Worm (Caenorhabditis elegans): ENCODE measurements around the gene ZK643.5.

ZK643.5 gene

DNA sequence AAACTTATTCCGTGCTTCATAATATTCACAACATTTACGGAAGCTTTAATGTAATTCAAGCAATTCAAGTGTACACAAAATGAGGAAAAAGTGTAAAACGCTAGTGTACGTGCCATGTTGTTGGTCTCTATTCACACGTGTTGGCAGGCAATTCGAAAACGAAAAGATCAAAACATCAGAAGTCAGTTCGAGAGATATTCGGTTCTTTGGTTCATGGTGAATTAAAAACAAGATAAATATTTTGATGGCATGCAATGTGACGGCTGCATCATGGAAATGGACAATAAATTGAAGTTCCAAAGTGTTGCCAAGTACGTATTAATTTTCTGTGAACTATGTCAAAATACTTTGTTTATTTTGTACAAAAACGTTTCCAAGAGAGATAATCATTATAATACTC is 33.9 kb downstream of the ZK643.5 start:
- TF ChIP-seq pha-4 (tag; optimal IDR thresholded peaks at IDR 0.05) = no peak
- no peak for TF ChIP-seq M03D4.4 (tag; optimal IDR thresholded peaks at IDR 0.05)
- TF ChIP-seq lsy-2 (tag; optimal IDR thresholded peaks at IDR 0.05) = peak; percentile 4
- no peak for TF ChIP-seq lin-32 (GFP tag; optimal IDR thresholded peaks at IDR 0.05)
- TF ChIP-seq nhr-237 (tag; optimal IDR thresholded peaks at IDR 0.05) = peak; percentile 39
- no peak for TF ChIP-seq zip-8 (tag; optimal IDR thresholded peaks at IDR 0.05)
- no peak for TF ChIP-seq ceh-83 (GFP tag; optimal IDR thresholded peaks at IDR 0.05)
- no peak for TF ChIP-seq elt-3 (tag; optimal IDR thresholded peaks at IDR 0.05)
- TF ChIP-seq hlh-1 (tag; optimal IDR thresholded peaks at IDR 0.05) = peak; percentile 13
- no peak for TF ChIP-seq mep-1 (tag; optimal IDR thresholded peaks at IDR 0.05)
- no peak for TF ChIP-seq cnd-1 (tag; optimal IDR thresholded peaks at IDR 0.05)
- TF ChIP-seq sptf-1 (tag; optimal IDR thresholded peaks at IDR 0.05) = no peak
- TF ChIP-seq ham-2 (GFP tag; optimal IDR thresholded peaks at IDR 0.05) = no peak
- no peak for TF ChIP-seq nhr-28 (tag; optimal IDR thresholded peaks at IDR 0.05)
- TF ChIP-seq nhr-76 (tag; optimal IDR thresholded peaks at IDR 0.05) = no peak
- no peak for TF ChIP-seq ces-1 (GFP tag; optimal IDR thresholded peaks at IDR 0.05)
- TF ChIP-seq ceh-39 (tag; optimal IDR thresholded peaks at IDR 0.05) = no peak
- no peak for TF ChIP-seq sem-2 (GFP tag; optimal IDR thresholded peaks at IDR 0.05)
- peak; percentile 60 for TF ChIP-seq unc-62 (GFP tag; optimal IDR thresholded peaks at IDR 0.05)
- TF ChIP-seq ztf-11 (tag; optimal IDR thresholded peaks at IDR 0.05) = no peak
- TF ChIP-seq unc-120 (tag; optimal IDR thresholded peaks at IDR 0.05; ENCODE audit: poor library complexity, severe bottlenecking) = no peak
- no peak for TF ChIP-seq flh-1 (GFP tag; optimal IDR thresholded peaks at IDR 0.05)
- TF ChIP-seq mab-5 (tag; optimal IDR thresholded peaks at IDR 0.05) = no peak
- no peak for TF ChIP-seq nhr-12 (tag; optimal IDR thresholded peaks at IDR 0.05)
- no peak for TF ChIP-seq drap-1 (GFP tag; optimal IDR thresholded peaks at IDR 0.05)
- no peak for TF ChIP-seq tbx-8 (GFP tag; optimal IDR thresholded peaks at IDR 0.05)
- no peak for TF ChIP-seq unc-39 (tag; optimal IDR thresholded peaks at IDR 0.05)
- no peak for TF ChIP-seq elt-1 (tag; optimal IDR thresholded peaks at IDR 0.05; ENCODE audit: borderline replicate concordance, insufficient read depth)
- no peak for TF ChIP-seq blmp-1 (tag; optimal IDR thresholded peaks at IDR 0.05)
- no peak for TF ChIP-seq snpc-4 (tag; optimal IDR thresholded peaks at IDR 0.05)
- TF ChIP-seq ceh-43 (GFP tag; optimal IDR thresholded peaks at IDR 0.05) = no peak
- TF ChIP-seq bed-3 (GFP tag; optimal IDR thresholded peaks at IDR 0.05) = no peak

DNA sequence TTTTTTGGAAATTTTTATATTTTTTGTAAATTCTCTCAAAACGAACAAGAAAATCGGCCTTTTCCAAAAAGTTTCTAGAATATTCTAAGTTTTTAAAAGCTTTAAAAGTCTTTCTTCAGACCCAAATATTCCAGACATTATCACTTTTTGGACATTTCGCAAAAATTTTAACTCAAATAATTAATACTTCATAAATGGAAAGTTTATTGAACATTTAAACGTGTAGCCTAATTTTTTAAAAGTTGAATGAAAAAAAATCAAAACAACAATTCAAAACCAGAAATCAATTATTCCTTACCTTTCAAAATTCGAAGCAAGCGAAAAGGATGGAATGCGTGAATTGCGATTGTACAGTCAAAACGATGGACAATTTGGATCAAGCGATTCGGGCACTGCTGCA is 36.2 kb downstream of the ZK643.5 start, which contains the start of gene ZK637.15:
ZK637.15 (plus strand) TSS at position 301 of the 400 bp plus-strand sequence.
- no peak for TF ChIP-seq flh-1 (GFP tag; optimal IDR thresholded peaks at IDR 0.05)
- no peak for TF ChIP-seq elt-3 (tag; optimal IDR thresholded peaks at IDR 0.05)
- no peak for TF ChIP-seq nhr-76 (tag; optimal IDR thresholded peaks at IDR 0.05)
- no peak for TF ChIP-seq tbx-8 (GFP tag; optimal IDR thresholded peaks at IDR 0.05)
- TF ChIP-seq lin-13 (tag; optimal IDR thresholded peaks at IDR 0.05) = no peak
- TF ChIP-seq drap-1 (GFP tag; optimal IDR thresholded peaks at IDR 0.05) = no peak
- TF ChIP-seq elt-1 (tag; optimal IDR thresholded peaks at IDR 0.05; ENCODE audit: borderline replicate concordance, insufficient read depth) = no peak
- no peak for TF ChIP-seq zip-8 (tag; optimal IDR thresholded peaks at IDR 0.05)
- no peak for TF ChIP-seq ztf-11 (tag; optimal IDR thresholded peaks at IDR 0.05)
- TF ChIP-seq sem-2 (GFP tag; optimal IDR thresholded peaks at IDR 0.05) = no peak
- TF ChIP-seq cnd-1 (tag; optimal IDR thresholded peaks at IDR 0.05) = no peak
- TF ChIP-seq ceh-39 (tag; optimal IDR thresholded peaks at IDR 0.05) = no peak
- no peak for TF ChIP-seq nhr-237 (tag; optimal IDR thresholded peaks at IDR 0.05)
- no peak for TF ChIP-seq lsy-2 (tag; optimal IDR thresholded peaks at IDR 0.05)
- TF ChIP-seq bed-3 (GFP tag; optimal IDR thresholded peaks at IDR 0.05) = no peak
- TF ChIP-seq sptf-1 (tag; optimal IDR thresholded peaks at IDR 0.05) = no peak
- no peak for TF ChIP-seq mep-1 (tag; optimal IDR thresholded peaks at IDR 0.05)
- no peak for TF ChIP-seq pha-4 (tag; optimal IDR thresholded peaks at IDR 0.05)

DNA sequence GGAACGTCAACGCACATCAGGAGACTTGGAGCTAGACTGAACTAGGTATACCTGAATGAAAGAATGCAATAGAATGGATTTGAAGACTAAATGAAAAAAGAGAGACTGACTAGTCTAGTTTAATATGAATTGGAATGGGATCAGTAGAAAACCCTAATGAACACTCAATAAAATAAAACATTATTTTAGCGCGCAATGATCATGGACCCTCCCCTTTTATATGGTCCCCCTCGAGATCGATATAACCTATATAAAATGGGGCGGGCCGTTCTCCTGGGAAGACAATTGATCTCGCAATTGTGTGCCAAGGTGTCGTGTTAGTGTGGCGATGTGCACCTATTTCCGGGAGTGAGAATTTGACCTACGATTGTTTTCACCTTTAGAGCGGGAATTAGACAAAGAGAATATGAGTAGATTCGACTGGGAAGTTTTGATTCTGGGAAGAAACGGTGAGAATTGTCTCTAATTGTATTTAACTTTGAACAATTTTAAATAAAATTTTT is 38.1 kb downstream of the ZK643.5 start, which contains the start of gene cdc-25.3:
cdc-25.3 (minus strand) TSS at position 51 of the 503 bp plus-strand sequence.
- no peak for TF ChIP-seq mab-5 (tag; optimal IDR thresholded peaks at IDR 0.05)

DNA sequence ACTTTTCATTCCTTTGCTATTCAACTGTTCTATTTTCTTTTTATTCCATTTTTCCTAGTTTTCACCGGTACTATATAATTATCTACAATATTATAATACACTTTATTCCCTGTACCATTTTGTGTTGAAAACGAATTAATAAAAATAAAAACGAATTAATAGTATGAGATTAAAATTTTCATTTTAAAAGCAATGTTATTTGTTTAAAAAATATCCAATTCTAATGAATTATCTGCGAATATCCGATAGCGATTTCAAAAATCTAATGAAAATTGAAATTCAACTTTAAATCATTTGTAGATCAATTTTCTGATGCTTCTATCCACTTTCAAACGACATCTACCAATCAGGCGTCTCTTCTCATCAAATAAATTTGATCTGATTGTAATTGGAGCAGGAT is 42.5 kb downstream of the ZK643.5 start, which contains the start of gene trxr-2:
trxr-2 (plus strand) TSS at position 301 of the 400 bp plus-strand sequence.
- TF ChIP-seq flh-1 (GFP tag; optimal IDR thresholded peaks at IDR 0.05) = no peak
- TF ChIP-seq ztf-11 (tag; optimal IDR thresholded peaks at IDR 0.05) = no peak
- no peak for TF ChIP-seq lsy-2 (tag; optimal IDR thresholded peaks at IDR 0.05)
- TF ChIP-seq mab-5 (tag; optimal IDR thresholded peaks at IDR 0.05) = no peak
- no peak for TF ChIP-seq mls-2 (tag; optimal IDR thresholded peaks at IDR 0.05)
- no peak for TF ChIP-seq sem-2 (GFP tag; optimal IDR thresholded peaks at IDR 0.05)
- TF ChIP-seq M03D4.4 (tag; optimal IDR thresholded peaks at IDR 0.05) = no peak
- TF ChIP-seq ceh-83 (GFP tag; optimal IDR thresholded peaks at IDR 0.05) = no peak
- no peak for TF ChIP-seq blmp-1 (tag; optimal IDR thresholded peaks at IDR 0.05)
- no peak for TF ChIP-seq drap-1 (GFP tag; optimal IDR thresholded peaks at IDR 0.05)
- TF ChIP-seq cnd-1 (tag; optimal IDR thresholded peaks at IDR 0.05) = no peak
- TF ChIP-seq mep-1 (tag; optimal IDR thresholded peaks at IDR 0.05) = no peak
